Worm (Caenorhabditis elegans) whole organism, L2 larva: ENCODE results near the gene dlst-1.

ENCODE experiments used
- C34F6.9 ChIP-seq: fragments of 150-350 bp; optimal IDR thresholded peaks from 2 replicates; lab custom pipeline; 2014; ENCODE audit warnings: missing biosample characterization, missing genetic modification characterization
- F13H6.1 ChIP-seq: sonication (generic microtip); optimal IDR thresholded peaks from 2 replicates; lab custom pipeline; 2016; ENCODE audit warnings: missing genetic modification characterization, missing compliant biosample characterization
- Y55F3AM.14 ChIP-seq: fragments of 200-800 bp; sonication (Bioruptor generic); optimal IDR thresholded peaks from 2 replicates; lab custom pipeline; 2018; ENCODE audit warnings: mild to moderate bottlenecking, missing genetic modification characterization, missing compliant biosample characterization
- alr-1 ChIP-seq: fragments of 150-350 bp; optimal IDR thresholded peaks from 2 replicates; lab custom pipeline; 2014; ENCODE audit warnings: missing biosample characterization, missing genetic modification characterization
- blmp-1 ChIP-seq: sonication (generic microtip); optimal IDR thresholded peaks from 2 replicates; lab custom pipeline; 2017; ENCODE audit warnings: missing genetic modification characterization, mild to moderate bottlenecking, missing compliant biosample characterization, antibody characterized with exemption, moderate library complexity; ENCODE audit not compliant: insufficient read depth
- ceh-82 ChIP-seq: fragments of 150-350 bp; optimal IDR thresholded peaks from 2 replicates; lab custom pipeline; 2014; ENCODE audit warnings: missing biosample characterization, missing genetic modification characterization
- crh-2 ChIP-seq: sonication (generic microtip); optimal IDR thresholded peaks from 2 replicates; lab custom pipeline; 2017; ENCODE audit warnings: missing biosample characterization, missing genetic modification characterization
- dmd-4 ChIP-seq: sonication (generic microtip); optimal IDR thresholded peaks from 2 replicates; lab custom pipeline; 2017; ENCODE audit warnings: missing biosample characterization, missing genetic modification characterization
- egl-27 ChIP-seq: sonication (generic microtip); optimal IDR thresholded peaks from 3 replicates; lab custom pipeline; 2017; ENCODE audit warnings: missing biosample characterization, missing genetic modification reagents, missing genetic modification characterization
- elt-1 ChIP-seq: fragments of 150-350 bp; optimal IDR thresholded peaks from 2 replicates; lab custom pipeline; 2014; ENCODE audit warnings: missing biosample characterization, missing genetic modification characterization
- elt-3 ChIP-seq: sonication (generic microtip); optimal IDR thresholded peaks from 2 replicates; lab custom pipeline; 2017; ENCODE audit warnings: missing biosample characterization, missing genetic modification characterization
- gmeb-1 ChIP-seq: fragments of 150-350 bp; optimal IDR thresholded peaks from 2 replicates; lab custom pipeline; 2014; ENCODE audit warnings: missing biosample characterization, missing genetic modification characterization
- lin-11 ChIP-seq: fragments of 150-350 bp; sonication (generic microtip); optimal IDR thresholded peaks from 2 replicates; lab custom pipeline; 2014; ENCODE audit warnings: missing biosample characterization, missing genetic modification characterization, inconsistent platforms, mixed read lengths
- lin-13 ChIP-seq: fragments of 150-350 bp; optimal IDR thresholded peaks from 2 replicates; lab custom pipeline; 2014; ENCODE audit warnings: missing biosample characterization, missing genetic modification reagents, missing genetic modification characterization
- lin-39 ChIP-seq: fragments of 150-350 bp; optimal IDR thresholded peaks from 2 replicates; lab custom pipeline; 2014; ENCODE audit warnings: missing biosample characterization, missing genetic modification reagents, missing genetic modification characterization
- lsy-2 ChIP-seq, 2 experiments: fragments of 150-350 bp in 1 of 2; sonication (generic microtip) in 1 of 2; optimal IDR thresholded peaks; 2 replicates each; lab custom pipeline; 2014 to 2017; ENCODE audit warnings: missing biosample characterization in 2 of 2, missing genetic modification characterization in 2 of 2
- mab-5 ChIP-seq: fragments of 150-350 bp; optimal IDR thresholded peaks from 2 replicates; lab custom pipeline; 2014; ENCODE audit warnings: missing biosample characterization, missing genetic modification characterization
- mdl-1 ChIP-seq, 2 experiments: fragments of 150-350 bp in 1 of 2; sonication (generic microtip) in 1 of 2; optimal IDR thresholded peaks; 2 replicates each; lab custom pipeline; 2017; ENCODE audit warnings: missing biosample characterization in 2 of 2, missing genetic modification characterization in 2 of 2
- nhr-12 ChIP-seq: fragments of 150-350 bp; optimal IDR thresholded peaks from 2 replicates; lab custom pipeline; 2014; ENCODE audit warnings: missing biosample characterization, missing genetic modification characterization
- nhr-129 ChIP-seq: fragments of 150-350 bp; optimal IDR thresholded peaks from 2 replicates; lab custom pipeline; 2014; ENCODE audit warnings: missing biosample characterization, missing genetic modification characterization
- nhr-21 ChIP-seq: fragments of 150-350 bp; optimal IDR thresholded peaks from 2 replicates; lab custom pipeline; 2014; ENCODE audit warnings: missing biosample characterization, missing genetic modification characterization
- nhr-23 ChIP-seq: fragments of 150-350 bp; optimal IDR thresholded peaks from 2 replicates; lab custom pipeline; 2014; ENCODE audit warnings: missing biosample characterization, missing genetic modification reagents, missing genetic modification characterization
- nhr-77 ChIP-seq: fragments of 150-350 bp; optimal IDR thresholded peaks from 2 replicates; lab custom pipeline; 2014; ENCODE audit warnings: missing biosample characterization, missing genetic modification characterization
- sem-4 ChIP-seq: fragments of 150-350 bp; optimal IDR thresholded peaks from 2 replicates; lab custom pipeline; 2014; ENCODE audit warnings: missing biosample characterization, missing genetic modification reagents, missing genetic modification characterization
- skn-1 ChIP-seq: sonication (generic microtip); optimal IDR thresholded peaks from 2 replicates; lab custom pipeline; 2017; ENCODE audit warnings: missing biosample characterization, missing genetic modification characterization
- sma-9 ChIP-seq, 2 experiments: fragments of 150-350 bp in 1 of 2; sonication (generic microtip) in 1 of 2; optimal IDR thresholded peaks; 2 replicates each; lab custom pipeline; 2014 to 2016; ENCODE audit warnings: missing genetic modification characterization in 2 of 2, mild to moderate bottlenecking in 1 of 2, missing biosample characterization in 1 of 2, missing compliant biosample characterization in 1 of 2, missing genetic modification reagents in 1 of 2, moderate library complexity in 1 of 2
- unc-39 ChIP-seq: fragments of 150-350 bp; optimal IDR thresholded peaks from 2 replicates; lab custom pipeline; 2014; ENCODE audit warnings: missing biosample characterization, missing genetic modification characterization
- unc-55 ChIP-seq: fragments of 150-350 bp; sonication (generic microtip); optimal IDR thresholded peaks from 3 replicates; lab custom pipeline; 2014; ENCODE audit warnings: missing biosample characterization, missing genetic modification reagents, missing genetic modification characterization
- unc-62 ChIP-seq: fragments of 150-350 bp; optimal IDR thresholded peaks from 2 replicates; lab custom pipeline; 2014; ENCODE audit warnings: missing biosample characterization, missing genetic modification reagents, missing genetic modification characterization
- zag-1 ChIP-seq: fragments of 150-350 bp; optimal IDR thresholded peaks from 2 replicates; lab custom pipeline; 2014; ENCODE audit warnings: missing biosample characterization, missing genetic modification characterization
- ztf-1 ChIP-seq: fragments of 200-800 bp; sonication (Bioruptor generic); conservative IDR thresholded peaks from 2 replicates; pipeline ENCODE4 v1.3.6; 2022; ENCODE audit warnings: missing genetic modification characterization, missing compliant biosample characterization
- ztf-11 ChIP-seq: sonication (generic microtip); optimal IDR thresholded peaks from 2 replicates; lab custom pipeline; 2017; ENCODE audit warnings: missing biosample characterization, missing genetic modification characterization
- ztf-4 ChIP-seq: fragments of 150-350 bp; optimal IDR thresholded peaks from 2 replicates; lab custom pipeline; 2014; ENCODE audit warnings: missing biosample characterization, missing genetic modification characterization

dlst-1 gene

ce11 chrV:6706771-6707170, 2.1 kb downstream of the dlst-1 start, which contains the start of gene W02F12.4 (continued):
- TF ChIP-seq lsy-2 (tag; optimal IDR thresholded peaks at IDR 0.05; lab: Kevin White, UChicago) = no peak
- TF ChIP-seq zag-1 = no peak
- TF ChIP-seq ztf-1 (GFP tag; lab: Robert Waterston, UW) = no peak
- no peak for TF ChIP-seq dmd-4 (tag; lab: Kevin White, UChicago)
- no peak for TF ChIP-seq egl-27 (tag; lab: Kevin White, UChicago)
- no peak for TF ChIP-seq elt-1 (tag; lab: Kevin White, UChicago)
- TF ChIP-seq nhr-129 = no peak
- no peak for TF ChIP-seq lin-13
- no peak for TF ChIP-seq ztf-4 (tag; lab: Kevin White, UChicago)
- TF ChIP-seq sem-4 (tag; lab: Kevin White, UChicago) = no peak
- peak; percentile 67 for TF ChIP-seq crh-2 (tag; lab: Kevin White, UChicago)

ce11 chrV:6705367-6705766, 3.5 kb downstream of the dlst-1 start:
- TF ChIP-seq lin-13 (no peak), mdl-1 (tag; optimal IDR thresholded peaks at IDR 0.05; lab: Kevin White, UChicago) (no peak), unc-39 (tag; lab: Kevin White, UChicago) (no peak), alr-1 (tag; lab: Kevin White, UChicago) (no peak), nhr-129 (no peak), nhr-12 (tag; lab: Kevin White, UChicago) (no peak), lin-11 (no peak), nhr-77 (tag; lab: Kevin White, UChicago) (no peak), lin-39 (tag; lab: Kevin White, UChicago) (no peak), C34F6.9 (tag; lab: Kevin White, UChicago) (no peak), gmeb-1 (tag; lab: Kevin White, UChicago) (no peak), ztf-11 (tag; lab: Kevin White, UChicago) (no peak)

ce11 chrV:6704482-6704881, 4.4 kb downstream of the dlst-1 start:
- TF ChIP-seq unc-39 (tag; lab: Kevin White, UChicago) = no peak
- TF ChIP-seq sma-9 (GFP tag; optimal IDR thresholded peaks at IDR 0.05; lab: Kevin White, UChicago) = no peak
- TF ChIP-seq sma-9 (tag; optimal IDR thresholded peaks at IDR 0.05; lab: Kevin White, UChicago) = no peak
- TF ChIP-seq dmd-4 (tag; lab: Kevin White, UChicago) = no peak
- TF ChIP-seq, all 48 proteins: peak for 0

ce11 chrV:6702692-6703091, 6.2 kb downstream of the dlst-1 start, which contains the start of gene era-1:
Gene era-1, plus strand, starts transcription at chrV:6703057.
- TF ChIP-seq mdl-1 (tag; optimal IDR thresholded peaks at IDR 0.05; lab: Kevin White, UChicago) (no peak), lin-11 (no peak), Y55F3AM.14 (no peak), skn-1 (tag; lab: Kevin White, UChicago) (no peak), sem-4 (tag; lab: Kevin White, UChicago) (no peak), unc-39 (tag; lab: Kevin White, UChicago) (no peak), ztf-11 (tag; lab: Kevin White, UChicago) (no peak), lin-39 (tag; lab: Kevin White, UChicago) (no peak), unc-62 (GFP tag; lab: Kevin White, UChicago) (no peak), nhr-21 (tag; lab: Kevin White, UChicago) (no peak), zag-1 (no peak), mab-5 (tag; lab: Kevin White, UChicago) (no peak), gmeb-1 (tag; lab: Kevin White, UChicago) (no peak), F13H6.1 (tag; lab: Kevin White, UChicago) (no peak), nhr-23 (tag; lab: Kevin White, UChicago) (no peak), lin-13 (no peak), unc-55 (GFP tag; lab: Kevin White, UChicago) (no peak), elt-3 (tag; lab: Kevin White, UChicago) (no peak), nhr-77 (tag; lab: Kevin White, UChicago) (no peak)

ce11 chrV:6699833-6700232, 9.1 kb downstream of the dlst-1 start:
- TF ChIP-seq blmp-1 (peak; percentile 50), lin-11 (no peak), ceh-82 (tag; lab: Kevin White, UChicago) (no peak)
- TF ChIP-seq, all 48 proteins: peak for 1
